Fruit fly (Drosophila melanogaster): Measurements from ENCODE around the gene CG17234.

DNA sequence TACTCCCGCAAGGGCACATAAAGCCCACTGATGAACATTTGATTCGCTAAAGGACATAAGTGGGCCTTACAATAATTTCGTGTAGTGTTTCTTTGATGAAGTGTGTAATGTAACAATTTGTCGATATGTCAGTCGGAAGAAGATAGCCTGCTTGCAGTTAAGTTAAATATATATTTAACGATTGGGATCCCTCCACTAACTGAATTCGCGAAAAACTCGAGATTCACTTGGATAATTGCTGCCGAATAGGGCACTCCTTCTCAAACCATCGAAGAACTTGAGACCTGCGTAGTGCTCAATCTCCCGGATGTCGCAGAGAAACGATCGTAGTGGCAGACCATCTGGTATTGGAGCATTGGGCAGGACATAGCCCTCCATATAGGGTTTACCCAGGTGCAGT lies 14.7 kb upstream of the CG17234 start, which contains the start of gene Tengl3:
- TF ChIP-seq Mio (GFP tag; optimal IDR thresholded peaks at IDR 0.05), result no peak
- no peak for TF ChIP-seq sv (GFP tag; optimal IDR thresholded peaks at IDR 0.05)
- TF ChIP-seq br (GFP tag; optimal IDR thresholded peaks at IDR 0.05), result no peak

All from whole organism, wandering third instar larva.